Fruit fly (Drosophila melanogaster) Kc167 (cell line): ENCODE measurements around the gene CG18273.

ENCODE experiments used
- Myc ChIP-seq: fragments of >200 bp; optimal IDR thresholded peaks from 2 replicates; lab custom pipeline; 2017; ENCODE audit warnings: missing external identifiers
- Sin3A ChIP-seq: fragments of >200 bp; optimal IDR thresholded peaks from 2 replicates; lab custom pipeline; 2018; ENCODE audit warnings: missing external identifiers
- h ChIP-seq: fragments of >200 bp; optimal IDR thresholded peaks from 3 replicates; lab custom pipeline; 2018; ENCODE audit warnings: missing external identifiers
- insv ChIP-seq: fragments of >200 bp; optimal IDR thresholded peaks from 3 replicates; lab custom pipeline; 2018; ENCODE audit warnings: missing external identifiers
- psq ChIP-seq: fragments of >200 bp; optimal IDR thresholded peaks from 2 replicates; lab custom pipeline; 2017; ENCODE audit warnings: missing external identifiers
- ttk ChIP-seq: sonication (Bioruptor generic); optimal IDR thresholded peaks from 2 replicates; lab custom pipeline; 2017; ENCODE audit warnings: missing external identifiers

DNA sequence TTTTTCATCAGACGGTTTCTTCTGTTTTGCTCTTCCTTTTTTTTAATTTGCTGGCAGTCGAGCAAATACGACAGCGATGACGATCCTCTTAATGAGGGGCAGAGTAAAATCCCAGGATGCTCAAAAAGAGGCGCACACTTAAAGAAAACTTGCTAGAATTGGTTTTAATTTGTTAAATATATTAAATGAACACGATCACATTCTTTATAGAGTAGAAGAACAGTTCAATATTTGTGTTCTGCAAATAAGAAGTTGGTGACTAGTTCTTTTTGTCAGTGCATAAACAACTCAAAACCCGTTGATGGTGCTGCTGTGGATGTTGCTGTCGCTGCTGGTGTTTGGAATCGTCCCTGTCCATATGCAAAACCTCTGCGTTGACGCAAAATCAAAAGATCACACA lies 39.1 kb downstream of the CG18273 start:
- TF ChIP-seq h = no peak
- TF ChIP-seq insv (lab: Kevin White, UChicago) = no peak
- no peak for TF ChIP-seq ttk (lab: Kevin White, UChicago)
- TF ChIP-seq psq (lab: Kevin White, UChicago) = no peak
- TF ChIP-seq Sin3A = no peak
- no peak for TF ChIP-seq Myc (lab: Kevin White, UChicago)
